Worm (Caenorhabditis elegans) whole organism, late embryonic: ENCODE results near the gene Y49F6B.8.
A peak's percentile ranks its signal among the peaks of the same experiment; 100 is the strongest.
"Not testable (repeated sequence)": the region's sequence is repeated elsewhere in the genome, so short reads cannot be mapped to it uniquely, and the experiment has no call there.

Experiments
- C08G9.2 ChIP-seq: sonication (generic microtip); optimal IDR thresholded peaks from 2 replicates; lab custom pipeline; 2016; ENCODE audit warnings: mild to moderate bottlenecking, missing genetic modification characterization, moderate library complexity, missing compliant biosample characterization
- C38D4.7 ChIP-seq: fragments of 200-800 bp; sonication (Bioruptor generic); optimal IDR thresholded peaks from 2 replicates; lab custom pipeline; 2018; ENCODE audit warnings: mild to moderate bottlenecking, missing genetic modification characterization, moderate library complexity, missing compliant biosample characterization
- F13H6.1 ChIP-seq: sonication (generic microtip); optimal IDR thresholded peaks from 2 replicates; lab custom pipeline; 2016; ENCODE audit warnings: missing genetic modification characterization, missing compliant biosample characterization
- ahr-1 ChIP-seq: sonication (generic microtip); optimal IDR thresholded peaks from 2 replicates; lab custom pipeline; 2016; ENCODE audit warnings: missing genetic modification characterization, missing compliant biosample characterization
- ceh-14 ChIP-seq: sonication (generic microtip); optimal IDR thresholded peaks from 2 replicates; lab custom pipeline; 2016; ENCODE audit warnings: missing genotype, missing genetic modification characterization, missing compliant biosample characterization
- ceh-18 ChIP-seq: sonication (generic microtip); optimal IDR thresholded peaks from 2 replicates; lab custom pipeline; 2016; ENCODE audit warnings: missing genetic modification characterization, missing compliant biosample characterization
- ceh-2 ChIP-seq: sonication (generic microtip); optimal IDR thresholded peaks from 2 replicates; lab custom pipeline; 2016; ENCODE audit warnings: missing genotype, missing genetic modification characterization, missing compliant biosample characterization
- ceh-31 ChIP-seq: sonication (generic microtip); optimal IDR thresholded peaks from 2 replicates; lab custom pipeline; 2016; ENCODE audit warnings: missing genetic modification characterization, missing compliant biosample characterization
- ceh-34 ChIP-seq: sonication (generic microtip); optimal IDR thresholded peaks from 2 replicates; lab custom pipeline; 2016; ENCODE audit warnings: mild to moderate bottlenecking, missing genetic modification characterization, missing compliant biosample characterization
- ceh-45 ChIP-seq: fragments of 200-800 bp; sonication (Bioruptor generic); IDR thresholded peaks from 2 replicates; pipeline ENCODE4 v1.3.6; 2022; ENCODE audit warnings: missing genetic modification reagents, missing genetic modification characterization, missing compliant biosample characterization
- ceh-48 ChIP-seq: sonication (generic microtip); optimal IDR thresholded peaks from 2 replicates; lab custom pipeline; 2016; ENCODE audit warnings: missing genetic modification characterization, inconsistent platforms, missing compliant biosample characterization
- dve-1 ChIP-seq: sonication (generic microtip); optimal IDR thresholded peaks from 2 replicates; lab custom pipeline; 2017; ENCODE audit warnings: antibody characterized with exemption, mild to moderate bottlenecking, missing genetic modification characterization, missing compliant biosample characterization
- elt-2 ChIP-seq: sonication (generic microtip); optimal IDR thresholded peaks from 2 replicates; lab custom pipeline; 2016; ENCODE audit warnings: missing genetic modification reagents, missing genetic modification characterization, missing compliant biosample characterization
- ets-4 ChIP-seq: sonication (generic microtip); optimal IDR thresholded peaks from 2 replicates; lab custom pipeline; 2016; ENCODE audit warnings: missing genetic modification characterization, missing compliant biosample characterization
- eyg-1 ChIP-seq: sonication (generic microtip); optimal IDR thresholded peaks from 2 replicates; lab custom pipeline; 2016; ENCODE audit warnings: missing genotype, missing genetic modification characterization, missing compliant biosample characterization
- fkh-10 ChIP-seq: fragments of 150-350 bp; optimal IDR thresholded peaks from 2 replicates; lab custom pipeline; 2014; ENCODE audit warnings: missing biosample characterization, missing genetic modification reagents, missing genetic modification characterization
- fkh-6 ChIP-seq: sonication (generic microtip); optimal IDR thresholded peaks from 2 replicates; lab custom pipeline; 2016; ENCODE audit warnings: missing genetic modification characterization, missing compliant biosample characterization
- gmeb-2 ChIP-seq: sonication (generic microtip); optimal IDR thresholded peaks from 2 replicates; lab custom pipeline; 2016; ENCODE audit warnings: missing genetic modification characterization, inconsistent platforms, missing compliant biosample characterization
- hlh-30 ChIP-seq: sonication (generic microtip); optimal IDR thresholded peaks from 2 replicates; lab custom pipeline; 2017; ENCODE audit warnings: antibody characterized with exemption, missing genetic modification characterization, missing compliant biosample characterization; ENCODE audit not compliant: insufficient read depth
- hlh-6 ChIP-seq: sonication (generic microtip); optimal IDR thresholded peaks from 2 replicates; lab custom pipeline; 2016; ENCODE audit warnings: missing genotype, missing genetic modification characterization, missing compliant biosample characterization
- hlh-8 ChIP-seq: sonication (generic microtip); optimal IDR thresholded peaks from 2 replicates; lab custom pipeline; 2016; ENCODE audit warnings: missing genotype, missing genetic modification characterization, missing compliant biosample characterization
- lim-6 ChIP-seq: sonication (generic microtip); optimal IDR thresholded peaks from 2 replicates; lab custom pipeline; 2016; ENCODE audit warnings: missing genetic modification characterization, missing compliant biosample characterization
- lin-11 ChIP-seq: fragments of 200-800 bp; sonication (Bioruptor generic); optimal IDR thresholded peaks from 2 replicates; lab custom pipeline; 2018; ENCODE audit warnings: mild to moderate bottlenecking, missing genetic modification characterization, missing compliant biosample characterization
- nfya-1 ChIP-seq: sonication (generic microtip); optimal IDR thresholded peaks from 2 replicates; lab custom pipeline; 2017; ENCODE audit warnings: missing genetic modification characterization, mild to moderate bottlenecking, missing compliant biosample characterization, antibody characterized with exemption, moderate library complexity
- nhr-11 ChIP-seq: fragments of 150-350 bp; optimal IDR thresholded peaks from 2 replicates; lab custom pipeline; 2014; ENCODE audit warnings: missing biosample characterization, missing genetic modification characterization
- nhr-232 ChIP-seq: sonication (generic microtip); optimal IDR thresholded peaks from 2 replicates; lab custom pipeline; 2016; ENCODE audit warnings: missing genetic modification characterization, missing compliant biosample characterization
- pha-4 ChIP-seq: fragments of 150-350 bp; optimal IDR thresholded peaks from 2 replicates; lab custom pipeline; 2018; ENCODE audit warnings: missing biosample characterization, missing genetic modification reagents, missing genetic modification characterization
- pqm-1 ChIP-seq: sonication (generic microtip); optimal IDR thresholded peaks from 2 replicates; lab custom pipeline; 2016; ENCODE audit warnings: missing genetic modification characterization, missing compliant biosample characterization
- pros-1 ChIP-seq: fragments of 150-350 bp; optimal IDR thresholded peaks from 2 replicates; lab custom pipeline; 2014; ENCODE audit warnings: missing biosample characterization, missing genetic modification reagents, missing genetic modification characterization
- ref-2 ChIP-seq: sonication (generic microtip); optimal IDR thresholded peaks from 2 replicates; lab custom pipeline; 2016; ENCODE audit warnings: missing genetic modification characterization, missing compliant biosample characterization
- rnt-1 ChIP-seq: sonication (generic microtip); optimal IDR thresholded peaks from 2 replicates; lab custom pipeline; 2016; ENCODE audit warnings: missing genetic modification characterization, missing compliant biosample characterization
- sox-2 ChIP-seq: fragments of 200-800 bp; sonication (Bioruptor generic); IDR thresholded peaks from 2 replicates; pipeline ENCODE4 v1.3.6; 2022; ENCODE audit warnings: missing genetic modification reagents, missing genetic modification characterization, missing compliant biosample characterization
- tbx-2 ChIP-seq: sonication (generic microtip); optimal IDR thresholded peaks from 2 replicates; lab custom pipeline; 2016; ENCODE audit warnings: missing genetic modification characterization, missing compliant biosample characterization
- ttx-3 ChIP-seq: sonication (generic microtip); optimal IDR thresholded peaks from 2 replicates; lab custom pipeline; 2016; ENCODE audit warnings: missing genetic modification reagents, missing genetic modification characterization, missing compliant biosample characterization
- unc-3 ChIP-seq, 2 experiments: fragments of 200-800 bp in 1 of 2; sonication (Bioruptor generic) in 1 of 2; sonication (generic microtip) in 1 of 2; conservative IDR thresholded peaks in 1 of 2; optimal IDR thresholded peaks in 1 of 2; 2 replicates each; pipeline versions ENCODE4 v1.3.6 to Lab custom; 2016 to 2022; ENCODE audit warnings: missing compliant biosample characterization in 2 of 2, missing genetic modification characterization in 2 of 2, missing genetic modification reagents in 1 of 2
- unc-55 ChIP-seq: sonication (generic microtip); optimal IDR thresholded peaks from 2 replicates; lab custom pipeline; 2017; ENCODE audit warnings: missing biosample characterization, missing genetic modification reagents, missing genetic modification characterization
- unc-86 ChIP-seq: sonication (generic microtip); optimal IDR thresholded peaks from 2 replicates; lab custom pipeline; 2016; ENCODE audit warnings: missing genetic modification characterization, missing compliant biosample characterization
- ztf-16 ChIP-seq: sonication (generic microtip); optimal IDR thresholded peaks from 2 replicates; lab custom pipeline; 2017; ENCODE audit warnings: missing genetic modification characterization, missing compliant biosample characterization

The Y49F6B.8 gene

ce11 chrII:3502520-3503323, 21.2 kb upstream of the Y49F6B.8 start, which contains the start of the genes col-71 and Y49F6B.2 (continued):
- TF ChIP-seq F13H6.1 = peak; percentile 51
- TF ChIP-seq nhr-232 = no peak
- TF ChIP-seq ceh-45 (GFP tag; lab: Robert Waterston, UW) = no peak
- peak; percentile 58 for TF ChIP-seq ahr-1 (tag; lab: Kevin White, UChicago)
- peak; percentile 60 for TF ChIP-seq hlh-8 (tag; lab: Kevin White, UChicago)
- TF ChIP-seq unc-55 (GFP tag; lab: Kevin White, UChicago) = no peak
- TF ChIP-seq ttx-3 (tag; lab: Kevin White, UChicago) = peak; percentile 49
- no peak for TF ChIP-seq hlh-30 (tag; lab: Kevin White, UChicago)
- TF ChIP-seq unc-3 (GFP tag; conservative IDR thresholded peaks at IDR 0.05; lab: Robert Waterston, UW) = no peak
- TF ChIP-seq unc-3 (tag; optimal IDR thresholded peaks at IDR 0.05; lab: Kevin White, UChicago) = peak; percentile 31
- TF ChIP-seq nfya-1 (tag; lab: Kevin White, UChicago) = peak; percentile 32
- TF ChIP-seq ref-2 (tag; lab: Kevin White, UChicago) = peak; percentile 76
- no peak for TF ChIP-seq ceh-48 (tag; lab: Kevin White, UChicago)
- TF ChIP-seq fkh-10 = no peak
- TF ChIP-seq ceh-34 (tag; lab: Kevin White, UChicago) = peak; percentile 24
- no peak for TF ChIP-seq pha-4 (tag; lab: Kevin White, UChicago)
- peak; percentile 88 for TF ChIP-seq ets-4 (tag; lab: Kevin White, UChicago)
- TF ChIP-seq dve-1 (tag; lab: Kevin White, UChicago) = no peak

- TF ChIP-seq fkh-6 (tag; lab: Kevin White, UChicago) (no peak), ceh-45 (GFP tag; lab: Robert Waterston, UW) (0 out of 2 replicates have a peak, but pooled peaks have one; percentile 6)
These were observed 20.5 kb upstream of the Y49F6B.8 start for ce11 chrII:3502011-3502410.

ce11 chrII:3500373-3500772, 18.9 kb upstream of the Y49F6B.8 start:
- TF ChIP-seq ceh-31 (tag; lab: Kevin White, UChicago) (no peak), C08G9.2 (peak; percentile 14)

- TF ChIP-seq elt-2 (tag; lab: Kevin White, UChicago) (peak; percentile 35), hlh-6 (tag; lab: Kevin White, UChicago) (no peak)
These were observed 17.9 kb upstream of the Y49F6B.8 start, which contains the start of gene Y49F6B.9 for ce11 chrII:3499386-3499785. Y49F6B.9 (minus strand) TSS chrII:3499387.

- TF ChIP-seq pros-1, lim-6, lin-11 (tag; lab: Kevin White, UChicago): not testable (repeated sequence)
These were observed 9.3 kb upstream of the Y49F6B.8 start, which contains the start of gene fbxb-112 for ce11 chrII:3490797-3491196. fbxb-112 (plus strand) TSS chrII:3491097.

- TF ChIP-seq C38D4.7 (GFP tag; lab: Kevin White, UChicago) (no peak), ztf-16 (tag; lab: Kevin White, UChicago) (no peak), nhr-232 (no peak), fkh-6 (tag; lab: Kevin White, UChicago) (peak; percentile 12), eyg-1 (tag; lab: Kevin White, UChicago) (no peak), elt-2 (tag; lab: Kevin White, UChicago) (peak; percentile 72), unc-86 (tag; lab: Kevin White, UChicago) (peak; percentile 47), rnt-1 (tag; lab: Kevin White, UChicago) (peak; percentile 35), lim-6 (tag; lab: Kevin White, UChicago) (peak; percentile 92), ahr-1 (tag; lab: Kevin White, UChicago) (peak; percentile 40), ceh-31 (tag; lab: Kevin White, UChicago) (peak; percentile 96), sox-2 (no peak), hlh-8 (tag; lab: Kevin White, UChicago) (peak; percentile 42), ceh-18 (peak; percentile 48), ceh-34 (tag; lab: Kevin White, UChicago) (peak; percentile 46), C08G9.2 (peak; percentile 91), ttx-3 (tag; lab: Kevin White, UChicago) (peak; percentile 41), tbx-2 (tag; lab: Kevin White, UChicago) (peak; percentile 81), ceh-2 (tag; lab: Kevin White, UChicago) (peak; percentile 92), ets-4 (tag; lab: Kevin White, UChicago) (peak; percentile 86), pqm-1 (tag; lab: Kevin White, UChicago) (peak; percentile 52), ceh-14 (tag; lab: Kevin White, UChicago) (peak; percentile 82), gmeb-2 (tag; lab: Kevin White, UChicago) (no peak), lin-11 (tag; lab: Kevin White, UChicago) (no peak), ref-2 (tag; lab: Kevin White, UChicago) (peak; percentile 59), nhr-11 (tag; lab: Kevin White, UChicago) (no peak)
These were observed 747 bp upstream of the Y49F6B.8 start, which contains the start of gene smu-2 for ce11 chrII:3482231-3482630. smu-2 (plus strand) TSS chrII:3482408.
